Worm (Caenorhabditis elegans): ENCODE results near the gene F36A4.3.

The F36A4.3 gene

ce11 chrIV:4316813-4317408, 47.5 kb downstream of the F36A4.3 start, which contains the start of gene Y24D9B.1:
Gene Y24D9B.1, plus strand, starts transcription at chrIV:4317358.
- TF ChIP-seq elt-2 (tag; optimal IDR thresholded peaks at IDR 0.05) (no peak), fax-1 (tag; optimal IDR thresholded peaks at IDR 0.05) (no peak), eyg-1 (tag; optimal IDR thresholded peaks at IDR 0.05) (no peak), F13H6.1 (tag; optimal IDR thresholded peaks at IDR 0.05) (no peak)

DNA sequence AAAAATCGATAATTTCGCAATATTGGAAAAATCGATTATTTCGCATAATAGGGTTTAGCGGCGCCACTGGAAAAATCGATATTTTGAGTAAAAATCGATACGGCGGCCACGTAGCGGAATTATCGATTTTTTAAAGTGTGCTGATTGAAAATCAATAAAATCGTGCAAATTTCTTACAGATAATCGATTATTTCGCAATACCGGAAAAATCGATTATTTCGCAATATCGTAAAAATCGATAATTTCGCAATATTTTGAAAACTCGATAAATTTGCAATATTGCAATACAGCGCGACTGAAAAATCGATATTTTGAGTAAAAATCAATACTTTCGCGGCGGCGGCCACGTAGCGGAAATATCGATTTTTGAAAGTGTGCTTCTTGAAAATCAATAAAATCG, 48.2 kb downstream of the F36A4.3 start:
- TF ChIP-seq unc-42 (tag; optimal IDR thresholded peaks at IDR 0.05): no peak
- peak; percentile 40 for TF ChIP-seq ceh-48 (tag; optimal IDR thresholded peaks at IDR 0.05)

- TF ChIP-seq che-1 (tag; optimal IDR thresholded peaks at IDR 0.05): no peak
- no peak for TF ChIP-seq ama-1 (optimal IDR thresholded peaks at IDR 0.05)
- TF ChIP-seq nhr-11 (tag; optimal IDR thresholded peaks at IDR 0.05): no peak
- no peak for TF ChIP-seq odd-2 (tag; optimal IDR thresholded peaks at IDR 0.05)
- no peak for TF ChIP-seq pat-9 (tag; optimal IDR thresholded peaks at IDR 0.05)
- TF ChIP-seq gmeb-2 (tag; optimal IDR thresholded peaks at IDR 0.05): no peak
- no peak for TF ChIP-seq hlh-8 (tag; optimal IDR thresholded peaks at IDR 0.05)
- TF ChIP-seq pros-1 (tag; optimal IDR thresholded peaks at IDR 0.05): no peak
- no peak for TF ChIP-seq dmd-4 (tag; optimal IDR thresholded peaks at IDR 0.05; ENCODE audit: borderline replicate concordance)
- no peak for TF ChIP-seq ceh-18 (tag; optimal IDR thresholded peaks at IDR 0.05)
- no peak for TF ChIP-seq C08G9.2 (tag; optimal IDR thresholded peaks at IDR 0.05)
- no peak for TF ChIP-seq ahr-1 (tag; optimal IDR thresholded peaks at IDR 0.05)
- no peak for TF ChIP-seq ceh-48 (tag; optimal IDR thresholded peaks at IDR 0.05)
- TF ChIP-seq F13H6.1 (tag; optimal IDR thresholded peaks at IDR 0.05): no peak
- TF ChIP-seq pqm-1 (tag; optimal IDR thresholded peaks at IDR 0.05): no peak
- TF ChIP-seq ceh-31 (tag; optimal IDR thresholded peaks at IDR 0.05): no peak
- no peak for TF ChIP-seq ceh-19 (GFP tag; optimal IDR thresholded peaks at IDR 0.05)
- no peak for TF ChIP-seq unc-86 (tag; optimal IDR thresholded peaks at IDR 0.05)
Observed at ce11 chrIV:4318056-4318455, 48.6 kb downstream of the F36A4.3 start.

DNA sequence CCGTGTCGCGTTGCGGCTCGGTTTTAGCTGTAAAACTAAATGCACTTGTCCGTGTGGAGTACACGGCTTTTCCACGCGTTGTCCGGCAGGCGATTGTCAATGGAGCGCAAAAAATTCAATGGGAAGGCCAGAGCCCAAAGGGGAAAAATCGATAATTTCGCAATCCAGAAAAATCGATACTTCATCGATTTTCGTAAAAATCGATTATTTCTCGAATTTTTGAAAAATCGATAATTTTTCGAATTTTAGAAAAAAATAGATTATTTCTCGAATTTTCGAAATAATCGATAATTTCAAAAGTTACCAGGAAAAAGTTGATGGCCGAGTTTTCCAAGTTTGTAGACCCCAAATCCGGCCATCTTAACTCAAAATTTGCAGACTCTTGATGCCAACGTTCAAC, 50.1 kb downstream of the F36A4.3 start:
- TF ChIP-seq fkh-6 (tag; optimal IDR thresholded peaks at IDR 0.05) (no peak), sdc-2 (tag; optimal IDR thresholded peaks at IDR 0.05) (no peak), nhr-232 (tag; optimal IDR thresholded peaks at IDR 0.05) (no peak), ttx-3 (tag; optimal IDR thresholded peaks at IDR 0.05) (no peak), hlh-8 (tag; optimal IDR thresholded peaks at IDR 0.05) (no peak), ceh-14 (tag; optimal IDR thresholded peaks at IDR 0.05) (no peak), ceh-18 (tag; optimal IDR thresholded peaks at IDR 0.05) (no peak), sox-4 (tag; optimal IDR thresholded peaks at IDR 0.05) (no peak), pag-3 (tag; optimal IDR thresholded peaks at IDR 0.05; ENCODE audit: borderline replicate concordance) (no peak), che-1 (tag; optimal IDR thresholded peaks at IDR 0.05) (no peak), K02D7.2 (tag; optimal IDR thresholded peaks at IDR 0.05) (no peak), ceh-45 (GFP tag; IDR thresholded peaks at IDR 0.05) (no peak), ets-4 (tag; optimal IDR thresholded peaks at IDR 0.05) (no peak), ceh-6 (GFP tag; optimal IDR thresholded peaks at IDR 0.05) (no peak), ceh-2 (tag; optimal IDR thresholded peaks at IDR 0.05) (no peak), zip-5 (tag; optimal IDR thresholded peaks at IDR 0.05) (no peak), mec-3 (tag; optimal IDR thresholded peaks at IDR 0.05; ENCODE audit: borderline replicate concordance) (no peak)

All from whole organism, late embryonic.